Worm (Caenorhabditis elegans): ENCODE results near the gene F14H8.8.

- TF ChIP-seq him-1 (tag; optimal IDR thresholded peaks at IDR 0.05): no peak
- TF ChIP-seq dao-5 (tag; optimal IDR thresholded peaks at IDR 0.05): no peak
Observed at ce11 chrV:15004800-15005199, 24.5 kb upstream of the F14H8.8 start, which contains the start of gene hrde-2.
